Fruit fly (Drosophila melanogaster) whole organism, embryonic: ENCODE data around the gene CG14036.
A peak's percentile ranks its signal among the peaks of the same experiment; 100 is the strongest.

Source experiments
- Awh ChIP-seq: fragments of 200-800 bp; sonication (Bioruptor generic); IDR thresholded peaks from 2 replicates; pipeline ENCODE4, ENCODE4 v1.3.6; 2022; ENCODE audit warnings: missing biosample characterization, missing genetic modification characterization
- Bgb ChIP-seq: fragments of 200-800 bp; sonication (Bioruptor generic); IDR thresholded peaks from 2 replicates; pipeline ENCODE4 v1.3.6; 2022; ENCODE audit warnings: missing biosample characterization, missing genetic modification characterization; ENCODE audit not compliant: partially characterized antibody
- C15 ChIP-seq: fragments of 200-800 bp; sonication (Bioruptor generic); IDR thresholded peaks from 3 replicates; pipeline ENCODE4 v1.3.6; 2022; ENCODE audit warnings: missing biosample characterization, missing genetic modification characterization
- CG11456 ChIP-seq: fragments of 200-800 bp; sonication (Bioruptor generic); IDR thresholded peaks from 3 replicates; pipeline ENCODE4 v1.3.6; 2022; ENCODE audit warnings: missing biosample characterization, missing genetic modification characterization
- CG15073 ChIP-seq: fragments of 200-800 bp; sonication (Bioruptor generic); optimal IDR thresholded peaks from 2 replicates; lab custom pipeline; 2016; ENCODE audit warnings: missing biosample characterization, missing genetic modification characterization
- CG1529 ChIP-seq: fragments of 200-800 bp; sonication (Bioruptor generic); optimal IDR thresholded peaks from 3 replicates; lab custom pipeline; 2018; ENCODE audit warnings: missing biosample characterization, missing genetic modification characterization
- CG15696 ChIP-seq: fragments of 200-800 bp; sonication (Bioruptor generic); optimal IDR thresholded peaks from 2 replicates; lab custom pipeline; 2019; ENCODE audit warnings: missing biosample characterization, mild to moderate bottlenecking, missing genetic modification characterization, moderate library complexity
- CG1792 ChIP-seq: fragments of 200-800 bp; sonication (Bioruptor generic); optimal IDR thresholded peaks from 2 replicates; lab custom pipeline; 2016; ENCODE audit warnings: missing biosample characterization, missing genetic modification characterization
- CG18599 ChIP-seq: fragments of 200-800 bp; sonication (Bioruptor generic); optimal IDR thresholded peaks from 3 replicates; lab custom pipeline; 2017; ENCODE audit warnings: missing biosample characterization, missing genetic modification characterization, mild to moderate bottlenecking, moderate library complexity, missing genetic modification reagents
- CG42726 ChIP-seq: fragments of 200-800 bp; sonication (Bioruptor generic); IDR thresholded peaks from 2 replicates; pipeline ENCODE4 v1.3.6; 2022; ENCODE audit warnings: missing biosample characterization, missing genetic modification characterization; ENCODE audit not compliant: partially characterized antibody
- CG4360 ChIP-seq: fragments of 200-800 bp; sonication (Bioruptor generic); IDR thresholded peaks from 2 replicates; pipeline ENCODE4 v1.3.6; 2022; ENCODE audit warnings: missing biosample characterization, missing genetic modification characterization
- CG4854 ChIP-seq: fragments of 200-800 bp; sonication (Bioruptor generic); optimal IDR thresholded peaks from 2 replicates; lab custom pipeline; 2016; ENCODE audit warnings: missing biosample characterization, missing genetic modification characterization, inconsistent platforms
- CG7928 ChIP-seq: fragments of 200-800 bp; sonication (Bioruptor generic); optimal IDR thresholded peaks from 2 replicates; lab custom pipeline; 2017; ENCODE audit warnings: missing biosample characterization, mild to moderate bottlenecking, missing genetic modification characterization
- CG8281 ChIP-seq: fragments of 200-800 bp; sonication (Bioruptor generic); optimal IDR thresholded peaks from 2 replicates; lab custom pipeline; 2018; ENCODE audit warnings: missing biosample characterization, mild to moderate bottlenecking, missing genetic modification characterization, moderate library complexity
- CG8359 ChIP-seq: fragments of 200-800 bp; sonication (Bioruptor generic); optimal IDR thresholded peaks from 2 replicates; lab custom pipeline; 2017; ENCODE audit warnings: missing biosample characterization, mild to moderate bottlenecking, missing genetic modification characterization, borderline replicate concordance
- CG8944 ChIP-seq: fragments of 200-800 bp; sonication (Bioruptor generic); optimal IDR thresholded peaks from 3 replicates; lab custom pipeline; 2016; ENCODE audit warnings: missing biosample characterization, missing genetic modification characterization
- CG9727 ChIP-seq: fragments of 200-800 bp; sonication (Bioruptor generic); optimal IDR thresholded peaks from 3 replicates; lab custom pipeline; 2017; ENCODE audit warnings: missing biosample characterization, mild to moderate bottlenecking, missing genetic modification characterization
- CG9797 ChIP-seq: fragments of 200-800 bp; sonication (Bioruptor generic); optimal IDR thresholded peaks from 3 replicates; lab custom pipeline; 2018; ENCODE audit warnings: missing biosample characterization, mild to moderate bottlenecking, missing genetic modification characterization
- Dip2 ChIP-seq: fragments of 200-800 bp; sonication (Bioruptor generic); IDR thresholded peaks from 2 replicates; pipeline ENCODE4 v1.3.6; 2022; ENCODE audit warnings: missing biosample characterization, missing genetic modification characterization
- Ets65A ChIP-seq: fragments of 200-800 bp; sonication (Bioruptor generic); peaks from one replicate; lab custom pipeline; 2016; ENCODE audit warnings: missing biosample characterization, missing genetic modification characterization
- Hand ChIP-seq: fragments of 200-800 bp; sonication (Bioruptor generic); optimal IDR thresholded peaks from 2 replicates; lab custom pipeline; 2017; ENCODE audit warnings: mild to moderate bottlenecking, missing biosample characterization, missing genetic modification reagents, missing genetic modification characterization
- HmgZ ChIP-seq: fragments of 200-800 bp; sonication (Bioruptor generic); optimal IDR thresholded peaks from 2 replicates; lab custom pipeline; 2018; ENCODE audit warnings: missing biosample characterization, mild to moderate bottlenecking, missing genetic modification characterization
- Kr ChIP-seq: fragments of 200-800 bp; sonication (Bioruptor generic); optimal IDR thresholded peaks from 2 replicates; lab custom pipeline; 2017; ENCODE audit warnings: missing biosample characterization, mild to moderate bottlenecking, missing genetic modification characterization
- Opbp ChIP-seq: fragments of 200-800 bp; sonication (Bioruptor generic); IDR thresholded peaks from 3 replicates; pipeline ENCODE4 v1.3.6; 2022; ENCODE audit warnings: missing biosample characterization, missing genetic modification characterization; ENCODE audit not compliant: partially characterized antibody
- Pdp1 ChIP-seq, 2 experiments: fragments of 200-800 bp; sonication (Bioruptor generic); optimal IDR thresholded peaks; 3 replicates each; lab custom pipeline; 2016; ENCODE audit warnings: missing biosample characterization in 2 of 2, missing genetic modification characterization in 2 of 2, mild to moderate bottlenecking in 1 of 2, moderate library complexity in 1 of 2
- Ravus ChIP-seq: fragments of 200-800 bp; sonication (Bioruptor generic); IDR thresholded peaks from 2 replicates; pipeline ENCODE4 v1.3.6; 2022; ENCODE audit warnings: missing biosample characterization, missing genetic modification characterization
- TFAM ChIP-seq: fragments of 200-800 bp; sonication (Bioruptor generic); optimal IDR thresholded peaks from 2 replicates; lab custom pipeline; 2017; ENCODE audit warnings: missing biosample characterization, missing genetic modification characterization, inconsistent platforms
- ac ChIP-seq: fragments of 200-800 bp; sonication (Bioruptor generic); optimal IDR thresholded peaks from 3 replicates; lab custom pipeline; 2017; ENCODE audit warnings: missing biosample characterization, mild to moderate bottlenecking, missing genetic modification characterization
- al ChIP-seq: fragments of 200-800 bp; sonication (Bioruptor generic); IDR thresholded peaks from 2 replicates; pipeline ENCODE4 v1.3.6; 2022; ENCODE audit warnings: missing biosample characterization, missing genetic modification characterization
- ash1 ChIP-seq: fragments of 200-800 bp; sonication (Bioruptor generic); optimal IDR thresholded peaks from 2 replicates; lab custom pipeline; 2018; ENCODE audit warnings: missing biosample characterization, mild to moderate bottlenecking, missing genetic modification characterization
- bowl ChIP-seq: fragments of 200-800 bp; sonication (Bioruptor generic); IDR thresholded peaks from 2 replicates; pipeline ENCODE4 v1.3.6; 2022; ENCODE audit warnings: missing biosample characterization, missing genetic modification characterization
- cg ChIP-seq: fragments of 200-800 bp; sonication (Bioruptor generic); optimal IDR thresholded peaks from 3 replicates; lab custom pipeline; 2019; ENCODE audit warnings: missing biosample characterization, mild to moderate bottlenecking, missing genetic modification characterization, moderate library complexity
- crol ChIP-seq: fragments of 200-800 bp; sonication (Bioruptor generic); IDR thresholded peaks from 2 replicates; pipeline ENCODE4 v1.3.6; 2022; ENCODE audit warnings: missing biosample characterization, missing genetic modification characterization
- danr ChIP-seq: fragments of 200-800 bp; sonication (Bioruptor generic); IDR thresholded peaks from 2 replicates; pipeline ENCODE4 v1.3.6; 2022; ENCODE audit warnings: missing biosample characterization, missing genetic modification characterization
- disco-r ChIP-seq: fragments of 200-800 bp; sonication (Bioruptor generic); optimal IDR thresholded peaks from 2 replicates; lab custom pipeline; 2016; ENCODE audit warnings: missing biosample characterization, missing genetic modification characterization
- ems ChIP-seq: fragments of 200-800 bp; sonication (Bioruptor generic); optimal IDR thresholded peaks from 3 replicates; lab custom pipeline; 2016; ENCODE audit warnings: missing biosample characterization, missing genetic modification characterization
- fd64A ChIP-seq: fragments of 200-800 bp; sonication (Bioruptor generic); optimal IDR thresholded peaks from 3 replicates; lab custom pipeline; 2018; ENCODE audit warnings: missing biosample characterization, mild to moderate bottlenecking, missing genetic modification characterization
- grau ChIP-seq: fragments of 200-800 bp; optimal IDR thresholded peaks from 3 replicates; lab custom pipeline; 2019; ENCODE audit warnings: missing biosample characterization, mild to moderate bottlenecking, missing genetic modification characterization, moderate library complexity
- hb ChIP-seq: fragments of 200-800 bp; sonication (Bioruptor generic); IDR thresholded peaks from 3 replicates; pipeline ENCODE4 v1.3.6; 2022; ENCODE audit warnings: missing biosample characterization, missing genetic modification characterization; ENCODE audit not compliant: partially characterized antibody
- jumu ChIP-seq: fragments of 200-800 bp; sonication (Bioruptor generic); optimal IDR thresholded peaks from 3 replicates; lab custom pipeline; 2016; ENCODE audit warnings: missing biosample characterization, missing genetic modification characterization
- lab ChIP-seq: fragments of 200-800 bp; sonication (Bioruptor generic); optimal IDR thresholded peaks from 3 replicates; lab custom pipeline; 2017; ENCODE audit warnings: missing biosample characterization, missing genetic modification characterization, mild to moderate bottlenecking, moderate library complexity, missing genetic modification reagents
- nerfin-2 ChIP-seq: fragments of 200-800 bp; sonication (Bioruptor generic); IDR thresholded peaks from 2 replicates; pipeline ENCODE4 v1.3.6; 2022; ENCODE audit warnings: missing biosample characterization, missing genetic modification characterization; ENCODE audit not compliant: partially characterized antibody
- pzg ChIP-seq: fragments of 200-800 bp; sonication (Bioruptor generic); optimal IDR thresholded peaks from 3 replicates; lab custom pipeline; 2018; ENCODE audit warnings: missing biosample characterization, mild to moderate bottlenecking, missing genetic modification characterization, moderate library complexity
- repo ChIP-seq: fragments of 200-800 bp; sonication (Bioruptor generic); optimal IDR thresholded peaks from 2 replicates; lab custom pipeline; 2016; ENCODE audit warnings: missing biosample characterization, missing genetic modification characterization
- seq ChIP-seq: fragments of 200-800 bp; sonication (Bioruptor generic); IDR thresholded peaks from 2 replicates; pipeline ENCODE4 v1.3.6; 2022; ENCODE audit warnings: missing biosample characterization, missing genetic modification characterization
- tio ChIP-seq: fragments of 200-800 bp; sonication (Bioruptor generic); optimal IDR thresholded peaks from 2 replicates; lab custom pipeline; 2017; ENCODE audit warnings: missing biosample characterization, missing genetic modification characterization, inconsistent platforms
- unc-4 ChIP-seq: fragments of 200-800 bp; sonication (Bioruptor generic); IDR thresholded peaks from 2 replicates; pipeline ENCODE4 v1.3.6; 2022; ENCODE audit warnings: missing biosample characterization, missing genetic modification characterization; ENCODE audit not compliant: partially characterized antibody
- yki ChIP-seq: fragments of >200 bp; optimal IDR thresholded peaks from 3 replicates; lab custom pipeline; 2018
- z ChIP-seq: fragments of 200-800 bp; sonication (Bioruptor generic); IDR thresholded peaks from 3 replicates; pipeline ENCODE4 v1.3.6; 2022; ENCODE audit warnings: missing biosample characterization, missing genetic modification characterization
- zen2 ChIP-seq: fragments of 200-800 bp; sonication (Bioruptor generic); IDR thresholded peaks from 3 replicates; pipeline ENCODE4 v1.3.6; 2022; ENCODE audit warnings: missing biosample characterization, missing genetic modification characterization; ENCODE audit not compliant: partially characterized antibody

CG14036 gene

DNA sequence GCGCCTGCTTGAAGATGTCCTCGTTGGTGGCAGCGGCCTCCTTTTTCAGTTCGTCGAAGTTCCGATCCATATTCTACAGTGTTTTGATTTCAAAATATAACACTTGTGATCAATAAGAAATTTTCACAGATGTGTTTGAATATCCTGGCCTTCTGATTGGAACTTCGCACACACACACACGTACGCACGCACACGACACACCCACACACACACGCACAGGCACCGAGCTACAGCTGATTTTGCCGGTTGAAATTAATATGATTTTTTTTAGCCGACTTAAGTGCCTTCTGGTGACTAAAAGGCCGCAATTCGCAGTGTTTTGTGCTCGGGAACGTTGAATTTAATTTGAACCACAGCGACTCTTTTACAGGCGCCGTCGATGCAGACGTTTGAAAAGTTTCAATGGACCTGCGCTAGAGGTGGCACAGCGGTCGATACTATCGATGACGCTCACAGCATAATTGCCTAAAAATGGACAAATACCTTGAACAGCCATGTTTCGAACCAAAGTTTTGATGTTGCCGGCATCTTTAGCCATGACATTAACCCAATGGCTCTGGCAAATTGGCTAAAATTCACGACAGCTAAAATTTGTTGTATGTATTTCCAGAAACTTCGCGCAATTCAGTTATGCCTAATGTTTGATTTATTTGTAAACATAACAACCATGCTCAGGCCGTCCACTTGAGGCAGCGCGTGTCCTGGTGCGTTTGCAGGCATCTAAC lies 45.3 kb downstream of the CG14036 start, which contains the start of gene Rtnl1 (continued):
- TF ChIP-seq ac (GFP tag; lab: Kevin White, UChicago), result no peak
- no peak for TF ChIP-seq Kr (GFP tag; lab: Kevin White, UChicago)
- no peak for TF ChIP-seq ems
- no peak for TF ChIP-seq yki (lab: Kevin White, UChicago)
- peak; percentile 30 for TF ChIP-seq CG18599
- TF ChIP-seq seq (GFP tag; lab: Robert Waterston, UW), result no peak
- no peak for TF ChIP-seq CG8944
- peak; percentile 80 for TF ChIP-seq CG9797
- no peak for TF ChIP-seq CG8359 (GFP tag; lab: Kevin White, UChicago)
- TF ChIP-seq repo, result peak; percentile 26
- no peak for TF ChIP-seq bowl (GFP tag; lab: Robert Waterston, UW)
- TF ChIP-seq Ets65A (GFP tag; lab: Kevin White, UChicago), result peak; percentile 42
- no peak for TF ChIP-seq fd64A
- no peak for TF ChIP-seq TFAM (GFP tag; lab: Kevin White, UChicago)
- peak; percentile 49 for TF ChIP-seq CG7928 (GFP tag; lab: Kevin White, UChicago)
- TF ChIP-seq Hand (GFP tag; lab: Kevin White, UChicago), result no peak
- TF ChIP-seq unc-4 (GFP tag; lab: Robert Waterston, UW), result peak; percentile 94
- peak; percentile 37; the same call in 1 of the 2 replicates for TF ChIP-seq al
- TF ChIP-seq CG42726 (GFP tag; lab: Robert Waterston, UW), result peak; percentile 95
- TF ChIP-seq z (GFP tag; lab: Robert Waterston, UW), result no peak
- TF ChIP-seq tio (GFP tag; lab: Kevin White, UChicago), result no peak
- TF ChIP-seq danr, result no peak
- peak; percentile 95 for TF ChIP-seq Bgb (GFP tag; lab: Robert Waterston, UW)
- TF ChIP-seq Ravus (GFP tag; lab: Robert Waterston, UW), result no peak
- TF ChIP-seq CG1792 (GFP tag; lab: Kevin White, UChicago), result peak; percentile 10
- TF ChIP-seq CG15073 (GFP tag; lab: Kevin White, UChicago), result no peak
- no peak for TF ChIP-seq crol (GFP tag; lab: Robert Waterston, UW)
- peak; percentile 95 for TF ChIP-seq Opbp
- no peak for TF ChIP-seq disco-r (GFP tag; lab: Kevin White, UChicago)
- TF ChIP-seq grau (tag; lab: Kevin White, UChicago), result peak; percentile 37
- no peak for TF ChIP-seq CG15696 (tag; lab: Kevin White, UChicago)
- peak; percentile 95 for TF ChIP-seq cg (GFP tag; lab: Kevin White, UChicago)
- no peak for TF ChIP-seq CG1529 (GFP tag; lab: Kevin White, UChicago)
- TF ChIP-seq pzg, result peak; percentile 99
- peak; percentile 79 for TF ChIP-seq zen2
- peak; percentile 2 for TF ChIP-seq CG4854
- peak; percentile 72 for TF ChIP-seq jumu (GFP tag; lab: Kevin White, UChicago)
- peak; percentile 79 for TF ChIP-seq hb (GFP tag; lab: Robert Waterston, UW)
- peak; percentile 42; the same call in 1 of the 2 replicates for TF ChIP-seq nerfin-2 (GFP tag; lab: Robert Waterston, UW)
- TF ChIP-seq Awh (GFP tag; lab: Robert Waterston, UW), result no peak
- TF ChIP-seq C15 (GFP tag; lab: Robert Waterston, UW), result no peak
- no peak for TF ChIP-seq lab (GFP tag; lab: Kevin White, UChicago)
- no peak for TF ChIP-seq Dip2 (GFP tag; lab: Robert Waterston, UW)
- TF ChIP-seq CG8281 (tag; lab: Kevin White, UChicago), result no peak
- TF ChIP-seq ash1 (GFP tag; lab: Kevin White, UChicago), result no peak
- no peak for TF ChIP-seq CG4360 (GFP tag; lab: Robert Waterston, UW)
- peak in 1 of 2 experiments; percentile 62 for TF ChIP-seq Pdp1 (GFP tag; optimal IDR thresholded peaks at IDR 0.05; lab: Kevin White, UChicago)
- TF ChIP-seq CG9727 (GFP tag; lab: Kevin White, UChicago), result peak; percentile 25
- TF ChIP-seq CG11456 (GFP tag; lab: Robert Waterston, UW), result no peak
- peak; percentile 87 for TF ChIP-seq HmgZ (tag; lab: Kevin White, UChicago)
